Worm (Caenorhabditis elegans) whole organism, L1 larva: Measurements from ENCODE around the gene nsy-4.

Source experiments
- aha-1 ChIP-seq: fragments of 150-350 bp; optimal IDR thresholded peaks from 2 replicates; lab custom pipeline; 2014; ENCODE audit warnings: missing biosample characterization, missing genetic modification characterization
- fkh-10 ChIP-seq: sonication (generic microtip); optimal IDR thresholded peaks from 2 replicates; lab custom pipeline; 2017; ENCODE audit warnings: missing biosample characterization, missing genetic modification reagents, missing genetic modification characterization
- fkh-4 ChIP-seq: sonication (generic microtip); optimal IDR thresholded peaks from 2 replicates; lab custom pipeline; 2016; ENCODE audit warnings: missing compliant biosample characterization, missing genetic modification characterization, borderline replicate concordance
- jun-1 ChIP-seq: fragments of 150-350 bp; optimal IDR thresholded peaks from 2 replicates; lab custom pipeline; 2014; ENCODE audit warnings: missing biosample characterization, missing genetic modification reagents, missing genetic modification characterization
- lin-39 ChIP-seq: fragments of 150-350 bp; optimal IDR thresholded peaks from 2 replicates; lab custom pipeline; 2014; ENCODE audit warnings: missing biosample characterization, missing genetic modification reagents, missing genetic modification characterization
- mep-1 ChIP-seq: fragments of 150-350 bp; optimal IDR thresholded peaks from 2 replicates; lab custom pipeline; 2014; ENCODE audit warnings: missing biosample characterization, missing genetic modification characterization
- nhr-19 ChIP-seq: fragments of 200-800 bp; sonication (Bioruptor generic); conservative IDR thresholded peaks from 2 replicates; pipeline ENCODE4 v1.3.6; 2022; ENCODE audit warnings: missing genetic modification characterization, missing compliant biosample characterization
- nhr-28 ChIP-seq: fragments of 150-350 bp; optimal IDR thresholded peaks from 2 replicates; lab custom pipeline; 2014; ENCODE audit warnings: missing biosample characterization, missing genetic modification characterization
- nhr-77 ChIP-seq: fragments of 150-350 bp; optimal IDR thresholded peaks from 2 replicates; lab custom pipeline; 2014; ENCODE audit warnings: missing biosample characterization, missing genetic modification characterization
- pax-3 ChIP-seq: fragments of 200-800 bp; sonication (Bioruptor generic); optimal IDR thresholded peaks from 2 replicates; lab custom pipeline; 2018; ENCODE audit warnings: mild to moderate bottlenecking, missing genetic modification characterization, moderate library complexity, missing compliant biosample characterization
- snpc-4 ChIP-seq: fragments of 150-350 bp; optimal IDR thresholded peaks from 2 replicates; lab custom pipeline; 2014; ENCODE audit warnings: missing biosample characterization, missing genetic modification characterization
- unc-130 ChIP-seq: fragments of 150-350 bp; optimal IDR thresholded peaks from 2 replicates; lab custom pipeline; 2017; ENCODE audit warnings: missing biosample characterization, missing genetic modification characterization, inconsistent platforms
- xbp-1 ChIP-seq: sonication (generic microtip); optimal IDR thresholded peaks from 2 replicates; lab custom pipeline; 2016; ENCODE audit warnings: missing genetic modification characterization, missing compliant biosample characterization

DNA sequence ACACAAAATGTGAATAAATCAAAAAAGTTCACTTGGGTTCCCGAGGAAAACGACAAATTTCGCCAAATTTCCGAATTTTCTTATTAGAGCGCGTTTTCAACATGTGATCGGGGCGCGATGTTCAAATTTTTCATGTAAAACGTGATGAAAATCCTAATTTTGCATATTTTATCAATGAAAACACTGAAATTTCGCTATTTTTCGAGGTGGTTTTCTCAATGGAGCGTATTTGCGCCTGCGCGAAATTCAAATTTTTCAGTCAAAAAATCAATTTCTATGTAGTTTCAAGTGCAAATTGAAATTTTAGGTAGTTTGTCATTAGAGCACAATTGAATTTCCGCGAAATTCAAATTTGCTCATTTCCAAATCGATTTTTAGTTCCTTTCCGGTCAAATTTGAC is 15.7 kb upstream of the nsy-4 start:
- no peak for TF ChIP-seq mep-1 (tag; lab: Kevin White, UChicago)
- no peak for TF ChIP-seq xbp-1 (tag; lab: Kevin White, UChicago)
- no peak for TF ChIP-seq jun-1 (tag; lab: Kevin White, UChicago)
- TF ChIP-seq snpc-4, result no peak
- TF ChIP-seq nhr-77 (tag; lab: Kevin White, UChicago), result no peak
- no peak for TF ChIP-seq unc-130 (tag; lab: Kevin White, UChicago)
- no peak for TF ChIP-seq nhr-28 (tag; lab: Kevin White, UChicago)
- no peak for TF ChIP-seq fkh-4 (tag; lab: Kevin White, UChicago)
- TF ChIP-seq lin-39 (tag; lab: Kevin White, UChicago), result no peak
- TF ChIP-seq fkh-10 (GFP tag; lab: Kevin White, UChicago), result no peak
- no peak for TF ChIP-seq aha-1 (tag; lab: Kevin White, UChicago)
- TF ChIP-seq nhr-19 (GFP tag; lab: Robert Waterston, UW), result no peak
- TF ChIP-seq pax-3, result no peak
